Worm (Caenorhabditis elegans) whole organism, early embryonic: ENCODE data around the gene sri-65.
A peak's percentile ranks its signal among the peaks of the same experiment; 100 is the strongest.

Source experiments
- B0310.2 ChIP-seq: sonication (generic microtip); optimal IDR thresholded peaks from 2 replicates; lab custom pipeline; 2016; ENCODE audit warnings: mild to moderate bottlenecking, missing genetic modification characterization, missing compliant biosample characterization
- F13C5.2 ChIP-seq: sonication (generic microtip); optimal IDR thresholded peaks from 2 replicates; lab custom pipeline; 2017; ENCODE audit warnings: mild to moderate bottlenecking, missing genetic modification characterization, inconsistent platforms, missing compliant biosample characterization
- aly-1 ChIP-seq: sonication (generic microtip); optimal IDR thresholded peaks from 2 replicates; lab custom pipeline; 2016; ENCODE audit warnings: missing genetic modification characterization, missing compliant biosample characterization
- ama-1 ChIP-seq: fragments of 150-350 bp; optimal IDR thresholded peaks from 2 replicates; lab custom pipeline; 2014
- ceh-13 ChIP-seq: fragments of 200-800 bp; sonication (Bioruptor generic); optimal IDR thresholded peaks from 2 replicates; lab custom pipeline; 2018; ENCODE audit warnings: mild to moderate bottlenecking, missing genetic modification characterization, missing compliant biosample characterization
- ceh-36 ChIP-seq: sonication (generic microtip); optimal IDR thresholded peaks from 2 replicates; lab custom pipeline; 2016; ENCODE audit warnings: missing genetic modification characterization, inconsistent platforms, missing compliant biosample characterization
- ets-7 ChIP-seq: sonication (generic microtip); optimal IDR thresholded peaks from 2 replicates; lab custom pipeline; 2016; ENCODE audit warnings: missing genotype, missing genetic modification characterization, missing compliant biosample characterization
- flt-1 ChIP-seq: fragments of 200-800 bp; sonication (Bioruptor generic); IDR thresholded peaks from 2 replicates; pipeline ENCODE4 v1.3.6; 2022; ENCODE audit warnings: missing genetic modification characterization, missing compliant biosample characterization
- hmbx-1 ChIP-seq: sonication (generic microtip); optimal IDR thresholded peaks from 2 replicates; lab custom pipeline; 2016; ENCODE audit warnings: mild to moderate bottlenecking, missing genetic modification characterization, missing compliant biosample characterization
- hmg-4 ChIP-seq: fragments of 200-800 bp; sonication (Bioruptor generic); optimal IDR thresholded peaks from 2 replicates; lab custom pipeline; 2018; ENCODE audit warnings: mild to moderate bottlenecking, missing genetic modification characterization, missing compliant biosample characterization
- hnd-1 ChIP-seq: sonication (generic microtip); optimal IDR thresholded peaks from 2 replicates; lab custom pipeline; 2016; ENCODE audit warnings: missing genetic modification characterization, missing compliant biosample characterization
- pes-1 ChIP-seq: fragments of 200-800 bp; sonication (Bioruptor generic); IDR thresholded peaks from 2 replicates; pipeline ENCODE4 v1.3.6; 2022; ENCODE audit warnings: missing genetic modification reagents, missing genetic modification characterization, missing compliant biosample characterization
- scrt-1 ChIP-seq: fragments of 200-800 bp; sonication (Bioruptor generic); IDR thresholded peaks from 2 replicates; pipeline ENCODE4 v1.3.6; 2022; ENCODE audit warnings: missing genetic modification characterization, missing compliant biosample characterization
- sea-1 ChIP-seq: fragments of 200-800 bp; sonication (Bioruptor generic); conservative IDR thresholded peaks from 2 replicates; pipeline ENCODE4 v1.3.6; 2022; ENCODE audit warnings: missing genetic modification characterization, missing compliant biosample characterization
- tbx-11 ChIP-seq: fragments of 200-800 bp; sonication (Bioruptor generic); IDR thresholded peaks from 2 replicates; pipeline ENCODE4 v1.3.6; 2022; ENCODE audit warnings: missing genetic modification characterization, missing compliant biosample characterization
- tbx-37 ChIP-seq: fragments of 200-800 bp; sonication (Bioruptor generic); conservative IDR thresholded peaks from 2 replicates; pipeline ENCODE4 v1.3.6; 2022; ENCODE audit warnings: missing genetic modification reagents, missing genetic modification characterization, missing compliant biosample characterization
- tra-4 ChIP-seq: sonication (generic microtip); optimal IDR thresholded peaks from 2 replicates; lab custom pipeline; 2017; ENCODE audit warnings: missing genetic modification characterization, missing compliant biosample characterization

Gene sri-65

DNA sequence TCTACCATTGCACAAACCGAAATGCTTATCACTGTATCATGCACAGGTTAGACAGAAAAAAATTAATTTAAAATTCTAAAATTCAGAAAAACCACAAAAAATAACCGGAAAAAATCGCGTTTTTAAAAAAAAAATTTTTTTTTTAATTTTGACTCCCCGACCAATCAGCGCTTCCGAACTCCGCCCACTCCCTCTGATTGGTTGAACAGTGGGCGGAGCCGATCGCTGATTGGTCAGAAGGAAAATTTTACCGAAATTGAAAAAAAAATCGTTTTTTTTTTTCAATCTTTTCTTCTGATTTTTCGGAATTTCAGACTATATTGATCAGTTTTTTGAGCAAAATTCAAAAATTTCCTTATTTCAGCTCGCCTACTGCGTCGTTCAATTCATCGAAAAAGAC, 26.8 kb downstream of the sri-65 start:
- TF ChIP-seq scrt-1 (GFP tag; lab: Robert Waterston, UW), result no peak
- TF ChIP-seq ets-7 (tag; lab: Kevin White, UChicago), result no peak
- no peak for TF ChIP-seq B0310.2 (tag; lab: Kevin White, UChicago)
- no peak for TF ChIP-seq tra-4 (tag; lab: Kevin White, UChicago)
- TF ChIP-seq tbx-11 (GFP tag; lab: Robert Waterston, UW), result no peak
- TF ChIP-seq pes-1 (GFP tag; lab: Robert Waterston, UW), result no peak
- TF ChIP-seq ama-1 (lab: Kevin White, UChicago), result no peak
- no peak for TF ChIP-seq hnd-1
- no peak for TF ChIP-seq hmg-4 (GFP tag; lab: Kevin White, UChicago)
- no peak for TF ChIP-seq F13C5.2 (tag; lab: Kevin White, UChicago)
- TF ChIP-seq tbx-37 (GFP tag; lab: Robert Waterston, UW), result no peak
- no peak for TF ChIP-seq ceh-13
- TF ChIP-seq flt-1, result no peak
- TF ChIP-seq ceh-36 (tag; lab: Kevin White, UChicago), result no peak
- TF ChIP-seq hmbx-1 (tag; lab: Kevin White, UChicago), result no peak
- no peak for TF ChIP-seq sea-1 (GFP tag; lab: Robert Waterston, UW)
- TF ChIP-seq aly-1, result no peak

DNA sequence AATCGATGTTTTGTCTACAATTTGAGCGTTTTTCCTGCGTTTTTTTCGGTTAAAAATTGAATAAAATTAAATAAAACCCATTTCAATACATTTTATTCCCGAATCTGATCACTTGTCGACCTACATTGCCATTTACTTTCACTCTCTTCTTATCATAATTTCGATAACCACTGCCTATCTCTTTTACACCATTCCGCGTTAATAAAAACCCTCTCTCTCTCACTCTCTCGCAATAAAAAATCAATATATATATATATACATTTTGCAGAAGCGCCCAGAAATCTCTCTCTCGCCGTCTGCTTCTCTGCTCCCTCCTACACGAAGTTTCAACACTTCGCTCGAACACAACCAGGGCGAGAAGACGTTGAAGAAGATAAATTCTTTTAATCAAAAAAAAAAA, 30.9 kb downstream of the sri-65 start, which contains the start of gene pptr-1:
Gene pptr-1, plus strand, starts transcription at position 269 of the 400 bp plus-strand sequence.
- TF ChIP-seq sea-1 (GFP tag; lab: Robert Waterston, UW) (no peak), ceh-36 (tag; lab: Kevin White, UChicago) (no peak), tra-4 (tag; lab: Kevin White, UChicago) (no peak), hmbx-1 (tag; lab: Kevin White, UChicago) (no peak), aly-1 (no peak), ceh-13 (no peak), hmg-4 (GFP tag; lab: Kevin White, UChicago) (no peak), pes-1 (GFP tag; lab: Robert Waterston, UW) (no peak)

DNA sequence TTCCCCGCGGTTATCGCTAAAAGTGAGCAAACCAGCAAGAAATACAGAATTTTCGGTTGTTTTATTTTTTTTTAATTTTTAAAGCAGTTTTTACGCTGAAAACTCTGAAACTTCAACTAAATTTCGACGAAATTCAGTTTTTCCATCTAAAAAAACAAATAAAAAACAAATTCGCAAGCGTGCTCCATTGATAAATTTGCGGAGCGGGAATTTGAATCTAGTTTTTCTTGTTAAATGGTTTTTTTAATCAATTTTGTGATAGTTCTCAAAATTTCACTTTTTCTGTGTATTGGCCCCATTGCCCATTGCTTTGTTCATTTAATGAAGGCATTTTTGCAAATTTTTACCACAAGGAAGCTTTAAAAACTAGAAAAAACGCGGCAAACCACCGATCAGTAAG, 31.4 kb downstream of the sri-65 start:
- no peak for TF ChIP-seq ceh-13
- TF ChIP-seq ceh-36 (tag; lab: Kevin White, UChicago), result no peak
- TF ChIP-seq hmbx-1 (tag; lab: Kevin White, UChicago), result no peak
- no peak for TF ChIP-seq B0310.2 (tag; lab: Kevin White, UChicago)
- TF ChIP-seq tbx-37 (GFP tag; lab: Robert Waterston, UW), result no peak
- TF ChIP-seq scrt-1 (GFP tag; lab: Robert Waterston, UW), result no peak
- no peak for TF ChIP-seq tbx-11 (GFP tag; lab: Robert Waterston, UW)
- TF ChIP-seq sea-1 (GFP tag; lab: Robert Waterston, UW), result no peak
- TF ChIP-seq hnd-1, result no peak
- TF ChIP-seq ets-7 (tag; lab: Kevin White, UChicago), result no peak
- no peak for TF ChIP-seq hmg-4 (GFP tag; lab: Kevin White, UChicago)
- no peak for TF ChIP-seq pes-1 (GFP tag; lab: Robert Waterston, UW)
- TF ChIP-seq tra-4 (tag; lab: Kevin White, UChicago), result no peak
- no peak for TF ChIP-seq F13C5.2 (tag; lab: Kevin White, UChicago)
- TF ChIP-seq flt-1, result no peak

DNA sequence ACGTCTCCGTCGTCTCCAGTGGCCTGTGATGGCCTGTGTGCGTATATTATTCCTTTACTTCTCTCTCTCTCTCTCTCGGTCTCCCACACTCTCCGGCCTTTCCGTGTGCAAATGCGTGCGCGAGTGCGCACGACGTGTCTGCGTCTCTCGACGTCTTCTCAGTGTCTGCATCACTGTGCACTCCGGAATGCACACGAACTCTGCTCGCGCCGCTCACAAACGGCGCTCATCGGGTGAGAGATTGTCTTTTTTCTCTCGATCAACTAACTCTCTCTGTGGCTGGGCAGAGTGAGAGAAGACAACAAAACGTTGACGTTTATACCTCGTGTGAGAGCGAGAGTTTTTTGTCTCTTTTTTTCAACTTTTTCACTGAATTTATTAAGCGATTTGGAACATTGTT, 32.2 kb downstream of the sri-65 start:
- no peak for TF ChIP-seq tbx-37 (GFP tag; lab: Robert Waterston, UW)
- TF ChIP-seq F13C5.2 (tag; lab: Kevin White, UChicago), result peak; percentile 43
- TF ChIP-seq ama-1 (lab: Kevin White, UChicago), result no peak
- peak; percentile 66 for TF ChIP-seq hmg-4 (GFP tag; lab: Kevin White, UChicago)
- TF ChIP-seq ets-7 (tag; lab: Kevin White, UChicago), result no peak
- TF ChIP-seq tra-4 (tag; lab: Kevin White, UChicago), result no peak
- no peak for TF ChIP-seq ceh-36 (tag; lab: Kevin White, UChicago)
- TF ChIP-seq pes-1 (GFP tag; lab: Robert Waterston, UW), result no peak
- no peak for TF ChIP-seq sea-1 (GFP tag; lab: Robert Waterston, UW)

DNA sequence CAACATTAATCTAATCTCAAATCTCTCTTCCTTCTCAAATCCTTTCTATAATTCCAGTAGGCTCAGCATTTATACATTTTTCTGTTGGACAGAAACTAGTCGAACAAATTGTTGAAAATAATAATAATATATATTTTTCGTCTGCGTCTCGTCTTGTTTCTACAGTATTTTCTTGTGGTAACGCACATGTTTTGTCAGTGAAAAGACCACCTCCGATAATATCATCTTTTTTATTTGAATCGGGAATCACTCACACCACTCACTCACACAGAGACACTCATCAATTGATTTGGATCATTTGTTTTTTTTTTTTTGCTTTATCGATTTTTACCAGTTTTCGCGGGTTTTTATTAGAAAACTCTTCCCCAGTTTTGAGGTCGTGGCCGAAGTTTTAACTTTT, 33.5 kb downstream of the sri-65 start:
- TF ChIP-seq ets-7 (tag; lab: Kevin White, UChicago) (no peak), pes-1 (GFP tag; lab: Robert Waterston, UW) (no peak; the same call in 1 of the 2 replicates), hnd-1 (no peak), scrt-1 (GFP tag; lab: Robert Waterston, UW) (no peak), tbx-37 (GFP tag; lab: Robert Waterston, UW) (no peak), sea-1 (GFP tag; lab: Robert Waterston, UW) (no peak), hmbx-1 (tag; lab: Kevin White, UChicago) (no peak), ceh-36 (tag; lab: Kevin White, UChicago) (no peak), B0310.2 (tag; lab: Kevin White, UChicago) (no peak), hmg-4 (GFP tag; lab: Kevin White, UChicago) (no peak), tra-4 (tag; lab: Kevin White, UChicago) (no peak), flt-1 (no peak), aly-1 (no peak), ama-1 (lab: Kevin White, UChicago) (no peak), F13C5.2 (tag; lab: Kevin White, UChicago) (no peak), ceh-13 (no peak)

DNA sequence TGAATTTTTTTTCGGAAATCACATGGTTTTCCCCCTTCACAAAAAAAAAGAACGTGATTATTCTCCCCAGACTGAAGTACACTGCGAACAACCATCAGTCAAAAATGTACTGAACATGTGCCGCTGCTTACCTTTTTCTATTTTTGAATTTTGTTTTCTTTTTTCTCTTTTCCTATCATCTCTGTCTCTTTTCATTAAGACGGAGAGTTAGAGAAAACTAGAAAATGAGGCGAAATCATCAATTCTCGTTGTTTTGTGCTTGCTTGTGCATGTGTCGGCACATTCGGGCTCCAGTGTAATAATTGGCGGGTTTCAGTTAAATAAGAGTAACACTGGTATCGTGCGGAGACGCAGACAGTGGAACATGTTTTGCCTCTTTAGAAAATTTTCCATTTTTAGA, 35.9 kb downstream of the sri-65 start:
- TF ChIP-seq hmg-4 (GFP tag; lab: Kevin White, UChicago) (no peak), B0310.2 (tag; lab: Kevin White, UChicago) (no peak), hmbx-1 (tag; lab: Kevin White, UChicago) (no peak), pes-1 (GFP tag; lab: Robert Waterston, UW) (no peak), aly-1 (no peak), ets-7 (tag; lab: Kevin White, UChicago) (no peak), F13C5.2 (tag; lab: Kevin White, UChicago) (no peak), hnd-1 (no peak)

DNA sequence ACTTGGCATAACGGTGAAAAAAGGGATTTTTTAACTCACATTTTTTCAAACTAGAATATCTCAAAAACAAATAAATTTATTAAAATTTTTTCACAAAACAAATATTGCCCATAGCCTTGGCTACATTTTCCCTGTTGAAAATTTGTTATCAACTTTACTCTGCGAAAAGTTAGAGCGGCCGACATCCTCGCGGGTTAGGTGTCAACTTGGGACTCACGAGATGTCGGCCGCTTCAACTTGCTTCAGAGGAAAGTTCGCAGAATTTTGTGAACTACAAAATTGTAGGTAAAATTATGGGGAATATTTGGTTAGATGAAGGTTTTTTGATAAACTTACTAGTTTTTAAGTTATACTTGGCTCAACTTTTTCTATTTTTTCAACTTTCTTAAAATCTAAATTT, 36.4 kb downstream of the sri-65 start:
- TF ChIP-seq flt-1, result no peak
- TF ChIP-seq ceh-36 (tag; lab: Kevin White, UChicago), result no peak
- no peak for TF ChIP-seq hmg-4 (GFP tag; lab: Kevin White, UChicago)
- TF ChIP-seq tbx-37 (GFP tag; lab: Robert Waterston, UW), result no peak
- TF ChIP-seq sea-1 (GFP tag; lab: Robert Waterston, UW), result no peak
- no peak for TF ChIP-seq tra-4 (tag; lab: Kevin White, UChicago)
- no peak for TF ChIP-seq ama-1 (lab: Kevin White, UChicago)
- no peak for TF ChIP-seq ceh-13
- TF ChIP-seq pes-1 (GFP tag; lab: Robert Waterston, UW), result no peak
- no peak for TF ChIP-seq scrt-1 (GFP tag; lab: Robert Waterston, UW)
- no peak for TF ChIP-seq hnd-1
- TF ChIP-seq ets-7 (tag; lab: Kevin White, UChicago), result no peak
- no peak for TF ChIP-seq B0310.2 (tag; lab: Kevin White, UChicago)
- no peak for TF ChIP-seq aly-1
- no peak for TF ChIP-seq tbx-11 (GFP tag; lab: Robert Waterston, UW)
- no peak for TF ChIP-seq F13C5.2 (tag; lab: Kevin White, UChicago)
- TF ChIP-seq hmbx-1 (tag; lab: Kevin White, UChicago), result no peak
